Fruit fly (Drosophila melanogaster) whole organism: Measurements from ENCODE around the gene pix.

Experiments used
- EcR ChIP-seq, 2 experiments: fragments of >200 bp; optimal IDR thresholded peaks; 2 replicates each; lab custom pipeline; 2017; ENCODE audit warnings: missing biosample characterization in 2 of 2, missing genetic modification characterization in 2 of 2, missing genetic modification reagents in 2 of 2
- usp ChIP-seq: fragments of >200 bp; optimal IDR thresholded peaks from 2 replicates; lab custom pipeline; 2017; ENCODE audit warnings: missing biosample characterization, missing genetic modification characterization, mixed read lengths

DNA sequence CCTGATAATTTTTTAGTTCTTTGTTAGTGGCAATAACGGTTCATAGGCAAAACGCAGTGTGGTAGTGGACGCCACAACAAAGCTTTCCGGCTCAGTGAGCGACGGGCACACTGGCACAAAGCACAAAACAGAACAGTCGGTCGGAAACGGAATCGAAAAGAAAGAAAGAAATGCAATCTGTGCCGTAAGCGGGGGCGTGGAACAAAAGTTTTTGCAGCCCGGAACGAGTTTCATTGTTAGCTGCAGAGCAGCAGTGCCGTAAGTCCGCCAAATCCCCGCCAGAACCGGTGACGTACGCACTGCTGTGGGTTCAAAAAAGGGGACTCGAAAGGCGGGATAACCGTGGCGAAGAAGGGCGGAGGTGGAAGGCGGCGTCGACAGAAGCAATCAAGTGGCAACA, 6.1 kb downstream of the pix start, which contains the start of gene CG5026:
- TF ChIP-seq usp (GFP tag; lab: Kevin White, UChicago): no peak
- TF ChIP-seq EcR (GFP tag; optimal IDR thresholded peaks at IDR 0.05; lab: Kevin White, UChicago): no peak
